Worm (Caenorhabditis elegans): ENCODE results near the gene M142.5.

DNA sequence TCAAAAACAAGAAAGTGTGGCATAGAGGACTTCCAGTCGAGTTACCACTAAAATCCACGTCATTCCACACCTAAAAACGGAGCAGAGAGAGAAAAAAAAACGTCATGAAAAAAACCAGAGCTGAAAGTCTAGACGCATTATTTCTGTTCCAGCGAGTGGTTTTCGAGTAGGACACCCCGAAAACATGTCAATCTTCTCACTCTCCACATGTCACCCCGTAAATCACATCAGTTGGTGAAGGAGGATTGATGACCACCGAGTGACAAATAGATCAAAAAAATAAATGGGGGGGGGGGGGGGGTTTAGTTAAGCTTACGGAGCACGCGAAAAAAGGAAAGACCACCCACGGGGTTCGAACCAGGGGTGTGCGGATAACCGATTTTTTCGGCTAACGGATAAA is 26.7 kb downstream of the M142.5 start:
- no peak for TF ChIP-seq fkh-10 (GFP tag; optimal IDR thresholded peaks at IDR 0.05)
- TF ChIP-seq nhr-76 (tag; optimal IDR thresholded peaks at IDR 0.05): no peak

Measured in whole organism, L3 larva.